Worm (Caenorhabditis elegans) whole organism, L3 larva: ENCODE data around the gene fbxa-102.

Source experiments
- ama-1 ChIP-seq: fragments of 150-350 bp; optimal IDR thresholded peaks from 2 replicates; lab custom pipeline; 2018
- ceh-82 ChIP-seq: fragments of 150-350 bp; optimal IDR thresholded peaks from 2 replicates; lab custom pipeline; 2014; ENCODE audit warnings: missing biosample characterization, missing genetic modification characterization
- egl-27 ChIP-seq: sonication (generic microtip); optimal IDR thresholded peaks from 4 replicates; lab custom pipeline; 2017; ENCODE audit warnings: missing biosample characterization, missing genetic modification reagents, missing genetic modification characterization
- elt-1 ChIP-seq: fragments of 150-350 bp; optimal IDR thresholded peaks from 2 replicates; lab custom pipeline; 2014; ENCODE audit warnings: missing biosample characterization, missing genetic modification characterization
- lin-15B ChIP-seq: fragments of 150-350 bp; optimal IDR thresholded peaks from 2 replicates; lab custom pipeline; 2014; ENCODE audit warnings: missing biosample characterization, missing genetic modification characterization
- nhr-11 ChIP-seq: fragments of 150-350 bp; optimal IDR thresholded peaks from 2 replicates; lab custom pipeline; 2014; ENCODE audit warnings: missing biosample characterization, missing genetic modification characterization
- nhr-12 ChIP-seq: fragments of 150-350 bp; optimal IDR thresholded peaks from 2 replicates; lab custom pipeline; 2014; ENCODE audit warnings: missing biosample characterization, missing genetic modification characterization
- nhr-237 ChIP-seq: fragments of 150-350 bp; optimal IDR thresholded peaks from 2 replicates; lab custom pipeline; 2014; ENCODE audit warnings: missing biosample characterization, missing genetic modification characterization
- nhr-28 ChIP-seq: fragments of 150-350 bp; optimal IDR thresholded peaks from 2 replicates; lab custom pipeline; 2014; ENCODE audit warnings: missing biosample characterization, missing genetic modification characterization
- nhr-76 ChIP-seq: fragments of 150-350 bp; sonication (generic microtip); optimal IDR thresholded peaks from 5 replicates; lab custom pipeline; 2014; ENCODE audit warnings: missing biosample characterization, missing genetic modification characterization
- zag-1 ChIP-seq: fragments of 150-350 bp; optimal IDR thresholded peaks from 2 replicates; lab custom pipeline; 2014; ENCODE audit warnings: missing biosample characterization, missing genetic modification characterization
- ztf-11 ChIP-seq: fragments of 150-350 bp; optimal IDR thresholded peaks from 2 replicates; lab custom pipeline; 2014; ENCODE audit warnings: missing biosample characterization, missing genetic modification characterization

ce11 chrV:17506289-17506688 lies 12.7 kb upstream of the fbxa-102 start, which contains the start of gene srw-31:
- no peak for TF ChIP-seq ama-1 (lab: Kevin White, UChicago)
- TF ChIP-seq nhr-28 (tag; lab: Kevin White, UChicago): no peak
- TF ChIP-seq ztf-11 (tag; lab: Kevin White, UChicago): no peak
- no peak for TF ChIP-seq nhr-237
- TF ChIP-seq zag-1 (tag; lab: Kevin White, UChicago): no peak
- no peak for TF ChIP-seq nhr-76
- no peak for TF ChIP-seq lin-15B
- TF ChIP-seq egl-27: no peak
- no peak for TF ChIP-seq nhr-12 (tag; lab: Kevin White, UChicago)
- TF ChIP-seq ceh-82 (tag; lab: Kevin White, UChicago): no peak
- TF ChIP-seq nhr-11 (tag; lab: Kevin White, UChicago): no peak
- no peak for TF ChIP-seq elt-1
